Worm (Caenorhabditis elegans) whole organism, L2 larva: ENCODE results near the gene T04B2.8.
A peak's percentile ranks its signal among the peaks of the same experiment; 100 is the strongest.

Experiments
- ama-1 ChIP-seq: fragments of 150-350 bp; optimal IDR thresholded peaks from 2 replicates; lab custom pipeline; 2018; ENCODE audit warnings: inconsistent platforms
- ceh-82 ChIP-seq: fragments of 150-350 bp; optimal IDR thresholded peaks from 2 replicates; lab custom pipeline; 2014; ENCODE audit warnings: missing biosample characterization, missing genetic modification characterization
- egl-27 ChIP-seq: sonication (generic microtip); optimal IDR thresholded peaks from 3 replicates; lab custom pipeline; 2017; ENCODE audit warnings: missing biosample characterization, missing genetic modification reagents, missing genetic modification characterization
- lin-13 ChIP-seq: fragments of 150-350 bp; optimal IDR thresholded peaks from 2 replicates; lab custom pipeline; 2014; ENCODE audit warnings: missing biosample characterization, missing genetic modification reagents, missing genetic modification characterization
- lin-39 ChIP-seq: fragments of 150-350 bp; optimal IDR thresholded peaks from 2 replicates; lab custom pipeline; 2014; ENCODE audit warnings: missing biosample characterization, missing genetic modification reagents, missing genetic modification characterization
- mab-5 ChIP-seq: fragments of 150-350 bp; optimal IDR thresholded peaks from 2 replicates; lab custom pipeline; 2014; ENCODE audit warnings: missing biosample characterization, missing genetic modification characterization
- mdl-1 ChIP-seq, 2 experiments: fragments of 150-350 bp in 1 of 2; sonication (generic microtip) in 1 of 2; optimal IDR thresholded peaks; 2 replicates each; lab custom pipeline; 2017; ENCODE audit warnings: missing biosample characterization in 2 of 2, missing genetic modification characterization in 2 of 2
- nhr-11 ChIP-seq: fragments of 150-350 bp; optimal IDR thresholded peaks from 2 replicates; lab custom pipeline; 2014; ENCODE audit warnings: missing biosample characterization, missing genetic modification characterization
- nhr-23 ChIP-seq: fragments of 150-350 bp; optimal IDR thresholded peaks from 2 replicates; lab custom pipeline; 2014; ENCODE audit warnings: missing biosample characterization, missing genetic modification reagents, missing genetic modification characterization
- unc-55 ChIP-seq: fragments of 150-350 bp; sonication (generic microtip); optimal IDR thresholded peaks from 3 replicates; lab custom pipeline; 2014; ENCODE audit warnings: missing biosample characterization, missing genetic modification reagents, missing genetic modification characterization
- unc-62 ChIP-seq: fragments of 150-350 bp; optimal IDR thresholded peaks from 2 replicates; lab custom pipeline; 2014; ENCODE audit warnings: missing biosample characterization, missing genetic modification reagents, missing genetic modification characterization
- zag-1 ChIP-seq: fragments of 150-350 bp; optimal IDR thresholded peaks from 2 replicates; lab custom pipeline; 2014; ENCODE audit warnings: missing biosample characterization, missing genetic modification characterization

DNA sequence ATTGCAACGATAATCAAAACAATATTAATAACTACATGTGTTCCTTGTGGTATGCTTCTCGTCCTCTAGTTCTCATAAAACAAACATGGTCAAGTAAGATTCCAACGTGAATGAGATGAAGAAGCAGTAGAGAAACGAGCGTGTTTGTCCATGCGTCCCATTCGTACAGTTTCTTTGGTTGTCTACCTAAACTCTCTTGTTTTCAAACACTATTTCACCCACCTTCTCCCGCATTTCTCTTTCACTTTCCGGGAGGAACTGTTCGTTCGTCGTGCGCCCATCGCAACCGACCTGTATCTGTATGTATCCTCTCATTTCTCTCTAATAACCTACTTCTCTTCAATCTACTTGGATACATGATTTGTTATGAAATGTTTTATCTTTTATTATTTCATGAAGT is 43.2 kb downstream of the T04B2.8 start:
- TF ChIP-seq nhr-23, result no peak
- TF ChIP-seq lin-13 (GFP tag; lab: Kevin White, UChicago), result no peak
- TF ChIP-seq mdl-1 (tag; optimal IDR thresholded peaks at IDR 0.05; lab: Kevin White, UChicago), result peak in 1 of 2 experiments; percentile 19
- TF ChIP-seq ceh-82 (tag; lab: Kevin White, UChicago), result no peak
- no peak for TF ChIP-seq nhr-11 (tag; lab: Kevin White, UChicago)
- TF ChIP-seq zag-1 (tag; lab: Kevin White, UChicago), result no peak
- no peak for TF ChIP-seq mab-5 (tag; lab: Kevin White, UChicago)
- TF ChIP-seq ama-1 (lab: Kevin White, UChicago), result no peak
- no peak for TF ChIP-seq lin-39 (tag; lab: Kevin White, UChicago)
- TF ChIP-seq egl-27, result no peak
- TF ChIP-seq unc-62 (GFP tag; lab: Kevin White, UChicago), result no peak
- TF ChIP-seq unc-55 (GFP tag; lab: Kevin White, UChicago), result no peak
